Fruit fly (Drosophila melanogaster) whole organism, wandering third instar larva: ENCODE data around the gene vers.

ENCODE experiments used
- Abd-B ChIP-seq: fragments of >200 bp; optimal IDR thresholded peaks from 2 replicates; lab custom pipeline; 2017; ENCODE audit warnings: missing biosample characterization, missing genetic modification characterization
- CG32264 ChIP-seq: fragments of 200-800 bp; sonication (Bioruptor generic); optimal IDR thresholded peaks from 2 replicates; lab custom pipeline; 2016; ENCODE audit warnings: missing biosample characterization, missing genetic modification characterization
- CG9705 ChIP-seq: fragments of 200-800 bp; sonication (Bioruptor generic); optimal IDR thresholded peaks from 2 replicates; lab custom pipeline; 2018; ENCODE audit warnings: missing biosample characterization, mild to moderate bottlenecking, missing genetic modification characterization
- CrebA ChIP-seq: fragments of 200-800 bp; sonication (Bioruptor generic); optimal IDR thresholded peaks from 2 replicates; lab custom pipeline; 2016; ENCODE audit warnings: missing biosample characterization, mild to moderate bottlenecking, missing genetic modification characterization, borderline replicate concordance
- Dfd ChIP-seq: fragments of >200 bp; optimal IDR thresholded peaks from 2 replicates; lab custom pipeline; 2017; ENCODE audit warnings: missing biosample characterization, missing genetic modification characterization
- Dif ChIP-seq: fragments of 200-275, 200-300 bp; sonication (Bioruptor generic); optimal IDR thresholded peaks from 2 replicates; lab custom pipeline; 2018; ENCODE audit warnings: missing biosample characterization, missing genetic modification characterization; ENCODE audit not compliant: partially characterized antibody
- GATAd ChIP-seq: sonication (Bioruptor generic); optimal IDR thresholded peaks from 2 replicates; lab custom pipeline; 2016; ENCODE audit warnings: missing biosample characterization, missing genetic modification characterization
- HLH106 ChIP-seq: fragments of 200-800 bp; optimal IDR thresholded peaks from 3 replicates; lab custom pipeline; 2019; ENCODE audit warnings: missing biosample characterization, mild to moderate bottlenecking, missing genetic modification characterization, moderate library complexity
- Hnf4 ChIP-seq: fragments of 200-800 bp; sonication (Bioruptor generic); optimal IDR thresholded peaks from 2 replicates; lab custom pipeline; 2016; ENCODE audit warnings: missing biosample characterization, mild to moderate bottlenecking, missing genetic modification characterization
- Hr78 ChIP-seq: fragments of >200 bp; optimal IDR thresholded peaks from 2 replicates; lab custom pipeline; 2017; ENCODE audit warnings: missing biosample characterization, missing genetic modification characterization
- Hr83 ChIP-seq: fragments of 200-300 bp; sonication (Bioruptor generic); optimal IDR thresholded peaks from 2 replicates; lab custom pipeline; 2016; ENCODE audit warnings: missing biosample characterization, mild to moderate bottlenecking, missing genetic modification characterization, moderate library complexity; ENCODE audit not compliant: poor library complexity, severe bottlenecking
- Jra ChIP-seq: sonication (Bioruptor generic); optimal IDR thresholded peaks from 2 replicates; lab custom pipeline; 2016; ENCODE audit warnings: missing biosample characterization, missing genetic modification characterization
- Mio ChIP-seq: sonication (Bioruptor generic); optimal IDR thresholded peaks from 2 replicates; lab custom pipeline; 2016; ENCODE audit warnings: missing biosample characterization, missing genetic modification characterization
- Myc ChIP-seq: fragments of >200 bp; optimal IDR thresholded peaks from 2 replicates; lab custom pipeline; 2017
- N ChIP-seq: fragments of >200 bp; optimal IDR thresholded peaks from 2 replicates; lab custom pipeline; 2018; ENCODE audit warnings: missing biosample characterization, missing external identifiers, missing genetic modification characterization
- OdsH ChIP-seq: fragments of 200-800 bp; sonication (Bioruptor generic); optimal IDR thresholded peaks from 2 replicates; lab custom pipeline; 2016; ENCODE audit warnings: missing biosample characterization, mild to moderate bottlenecking, missing genetic modification characterization
- Rel ChIP-seq, 2 experiments: fragments of 200-800 bp; sonication (Bioruptor generic) in 1 of 2; optimal IDR thresholded peaks; 2 replicates in 1 of 2; 3 replicates in 1 of 2; lab custom pipeline; 2016 to 2019; ENCODE audit warnings: mild to moderate bottlenecking in 2 of 2, missing biosample characterization in 2 of 2, missing genetic modification characterization in 2 of 2, moderate library complexity in 1 of 2
- Sp1 ChIP-seq: fragments of 200-800 bp; sonication (Bioruptor generic); optimal IDR thresholded peaks from 3 replicates; lab custom pipeline; 2019; ENCODE audit warnings: missing biosample characterization, mild to moderate bottlenecking, missing genetic modification characterization, moderate library complexity
- Vsx2 ChIP-seq: fragments of 200-300, 225-300 bp; sonication (Bioruptor generic); optimal IDR thresholded peaks from 2 replicates; lab custom pipeline; 2018; ENCODE audit warnings: missing biosample characterization, missing genetic modification characterization; ENCODE audit not compliant: partially characterized antibody
- br ChIP-seq: fragments of 200-800 bp; sonication (Bioruptor generic); optimal IDR thresholded peaks from 2 replicates; lab custom pipeline; 2016; ENCODE audit warnings: missing biosample characterization, missing genetic modification characterization
- brk ChIP-seq: fragments of 200-800 bp; sonication (Bioruptor generic); optimal IDR thresholded peaks from 2 replicates; lab custom pipeline; 2016; ENCODE audit warnings: missing biosample characterization, mild to moderate bottlenecking, missing genetic modification characterization
- dl ChIP-seq, 2 experiments: fragments of 175-275, 200-275 bp in 1 of 2; fragments of 200-275 bp in 1 of 2; sonication (Bioruptor generic); optimal IDR thresholded peaks; lab custom pipeline; 2018; ENCODE audit warnings: mild to moderate bottlenecking in 2 of 2, missing biosample characterization in 2 of 2, missing genetic modification characterization in 2 of 2, moderate library complexity in 2 of 2; ENCODE audit not compliant: partially characterized antibody in 2 of 2, insufficient read depth in 1 of 2
- dmrt93B ChIP-seq: fragments of 200-800 bp; sonication (Bioruptor generic); optimal IDR thresholded peaks from 2 replicates; lab custom pipeline; 2018; ENCODE audit warnings: missing biosample characterization, mild to moderate bottlenecking, missing genetic modification characterization
- dsf ChIP-seq: sonication (Bioruptor generic); optimal IDR thresholded peaks from 2 replicates; lab custom pipeline; 2016; ENCODE audit warnings: missing biosample characterization, missing genetic modification characterization, borderline replicate concordance
- ey ChIP-seq: fragments of 200-800 bp; sonication (Bioruptor generic); optimal IDR thresholded peaks from 2 replicates; lab custom pipeline; 2016; ENCODE audit warnings: missing biosample characterization, missing genetic modification characterization
- foxo ChIP-seq, 2 experiments: fragments of 200-800 bp; sonication (Bioruptor generic); optimal IDR thresholded peaks; 2 replicates in 1 of 2; 3 replicates in 1 of 2; lab custom pipeline; 2016 to 2017; ENCODE audit warnings: missing biosample characterization in 2 of 2, missing genetic modification characterization in 2 of 2
- fru ChIP-seq: fragments of 200-800 bp; sonication (Bioruptor generic); optimal IDR thresholded peaks from 3 replicates; lab custom pipeline; 2016; ENCODE audit warnings: missing biosample characterization, mild to moderate bottlenecking, missing genetic modification characterization
- h ChIP-seq: fragments of 200-800 bp; sonication (Bioruptor generic); optimal IDR thresholded peaks from 3 replicates; lab custom pipeline; 2016; ENCODE audit warnings: missing biosample characterization, mild to moderate bottlenecking, missing genetic modification characterization
- jim ChIP-seq: fragments of 175-275, 200-325 bp; sonication (Bioruptor generic); optimal IDR thresholded peaks from 2 replicates; lab custom pipeline; 2016; ENCODE audit warnings: missing biosample characterization, mild to moderate bottlenecking, missing genetic modification characterization
- lola ChIP-seq: fragments of >200 bp; optimal IDR thresholded peaks from 2 replicates; lab custom pipeline; 2017; ENCODE audit warnings: missing biosample characterization, missing genetic modification characterization
- pan ChIP-seq: fragments of >200 bp; optimal IDR thresholded peaks from 2 replicates; lab custom pipeline; 2017
- psq ChIP-seq: fragments of 200-800 bp; sonication (Bioruptor generic); optimal IDR thresholded peaks from 3 replicates; lab custom pipeline; 2017; ENCODE audit warnings: missing biosample characterization, mild to moderate bottlenecking, missing genetic modification characterization, moderate library complexity
- rgr ChIP-seq: fragments of 200-800 bp; sonication (Bioruptor generic); optimal IDR thresholded peaks from 3 replicates; lab custom pipeline; 2016; ENCODE audit warnings: missing biosample characterization, mild to moderate bottlenecking, missing genetic modification characterization
- sage ChIP-seq: fragments of 200-800 bp; sonication (Bioruptor generic); optimal IDR thresholded peaks from 2 replicates; lab custom pipeline; 2016; ENCODE audit warnings: missing biosample characterization, mild to moderate bottlenecking, missing genetic modification characterization
- sv ChIP-seq: fragments of 200-800 bp; sonication (Bioruptor generic); optimal IDR thresholded peaks from 3 replicates; lab custom pipeline; 2016; ENCODE audit warnings: missing biosample characterization, missing genetic modification characterization
- tai ChIP-seq: sonication (Bioruptor generic); optimal IDR thresholded peaks from 2 replicates; lab custom pipeline; 2016; ENCODE audit warnings: missing biosample characterization, missing genetic modification characterization
- usp ChIP-seq: fragments of >200 bp; optimal IDR thresholded peaks from 2 replicates; lab custom pipeline; 2017; ENCODE audit warnings: missing biosample characterization, missing genetic modification characterization
- woc ChIP-seq: sonication (Bioruptor generic); optimal IDR thresholded peaks from 2 replicates; lab custom pipeline; 2016; ENCODE audit warnings: missing biosample characterization, mild to moderate bottlenecking, missing genetic modification characterization

Gene vers

DNA sequence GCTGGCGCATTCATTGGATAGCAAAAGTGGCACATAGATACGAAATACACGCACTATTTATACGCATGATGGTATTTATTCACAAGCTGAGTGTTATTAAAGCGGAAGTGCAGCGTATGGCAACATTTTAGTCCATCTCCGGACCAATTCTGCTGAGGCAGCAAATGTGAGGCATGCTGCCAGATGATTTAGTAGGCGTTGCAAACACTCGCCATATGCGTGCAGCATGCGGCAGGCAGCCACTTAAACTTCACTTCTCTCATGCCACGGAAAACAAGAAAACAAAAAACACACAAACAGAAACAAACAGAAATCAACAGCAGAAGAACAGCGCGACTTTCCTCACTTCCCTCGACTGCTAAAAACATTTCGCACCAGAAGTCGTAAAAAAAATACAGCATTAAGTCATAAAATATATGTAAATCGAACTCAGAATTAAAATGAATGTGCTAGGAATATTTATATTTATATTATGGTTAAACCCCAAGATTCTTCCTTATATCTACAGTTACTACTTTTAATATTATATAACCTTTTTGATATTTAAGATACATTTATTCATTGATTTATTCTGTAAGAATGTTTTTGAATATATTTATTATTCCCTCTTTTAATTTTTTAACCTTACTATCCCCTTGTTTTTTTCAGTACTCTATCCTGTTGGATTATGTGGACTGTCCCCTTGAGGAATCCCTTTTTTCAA, 16.4 kb upstream of the vers start:
- TF ChIP-seq Mio (no peak), Dif (no peak), sv (no peak), psq (GFP tag; lab: Kevin White, UChicago) (peak; percentile 54), OdsH (GFP tag; lab: Kevin White, UChicago) (peak; percentile 49), CG9705 (GFP tag; lab: Kevin White, UChicago) (no peak), Hr78 (GFP tag; lab: Kevin White, UChicago) (no peak), jim (GFP tag; lab: Kevin White, UChicago) (no peak), Dfd (GFP tag; lab: Kevin White, UChicago) (no peak), Jra (no peak), rgr (peak; percentile 2), usp (GFP tag; lab: Kevin White, UChicago) (no peak), sage (GFP tag; lab: Kevin White, UChicago) (no peak), pan (lab: Kevin White, UChicago) (no peak), fru (GFP tag; lab: Kevin White, UChicago) (peak; percentile 32), h (GFP tag; lab: Kevin White, UChicago) (peak; percentile 7), Vsx2 (GFP tag; lab: Kevin White, UChicago) (no peak), dsf (GFP tag; lab: Kevin White, UChicago) (no peak), Myc (lab: Kevin White, UChicago) (no peak), Hnf4 (GFP tag; lab: Kevin White, UChicago) (no peak), GATAd (GFP tag; lab: Kevin White, UChicago) (no peak), CG32264 (GFP tag; lab: Kevin White, UChicago) (no peak), Sp1 (peak; percentile 69), Rel (GFP tag; optimal IDR thresholded peaks at IDR 0.05; lab: Kevin White, UChicago) (no peak), Rel (tag; optimal IDR thresholded peaks at IDR 0.05; lab: Kevin White, UChicago) (no peak), CrebA (GFP tag; lab: Kevin White, UChicago) (no peak), Abd-B (GFP tag; lab: Kevin White, UChicago) (no peak), ey (GFP tag; lab: Kevin White, UChicago) (no peak), foxo (GFP tag; optimal IDR thresholded peaks at IDR 0.05; lab: Kevin White, UChicago) (peak in 1 of 2 experiments; percentile 62), dl (GFP tag; optimal IDR thresholded peaks at IDR 0.05; lab: Kevin White, UChicago; ENCODE audit: insufficient read depth in 1 of 2, partially characterized antibody in 2 of 2) (no peak), brk (peak; percentile 28), br (GFP tag; lab: Kevin White, UChicago) (no peak), woc (GFP tag; lab: Kevin White, UChicago) (no peak), dmrt93B (GFP tag; lab: Kevin White, UChicago) (no peak), lola (GFP tag; lab: Kevin White, UChicago) (no peak), Hr83 (GFP tag; lab: Kevin White, UChicago) (no peak), HLH106 (peak; percentile 58), N (no peak), tai (GFP tag; lab: Kevin White, UChicago) (no peak)

DNA sequence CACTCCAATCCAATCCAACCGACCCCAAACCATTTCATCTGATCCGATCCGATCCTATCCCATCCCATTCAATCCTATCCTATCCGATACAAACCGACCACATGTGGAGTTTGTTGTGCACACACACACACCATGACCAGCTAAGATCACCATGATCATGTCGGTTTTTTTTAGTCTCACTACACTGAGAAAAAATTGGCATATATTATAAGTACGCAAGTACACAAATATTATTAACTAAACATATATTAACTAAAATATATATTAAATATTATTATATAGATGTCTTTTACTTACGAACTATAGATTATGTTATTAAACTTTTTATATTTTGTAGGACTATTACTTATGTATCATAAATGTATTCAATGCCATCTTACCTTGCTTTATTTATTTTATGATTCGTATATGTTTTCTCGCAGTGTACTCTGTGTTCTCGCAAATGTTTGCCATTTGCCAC, 13.9 kb upstream of the vers start:
- TF ChIP-seq ey (GFP tag; lab: Kevin White, UChicago) (no peak), N (no peak), rgr (peak; percentile 42), foxo (GFP tag; optimal IDR thresholded peaks at IDR 0.05; lab: Kevin White, UChicago) (peak in 1 of 2 experiments; percentile 19), psq (GFP tag; lab: Kevin White, UChicago) (peak; percentile 46), dmrt93B (GFP tag; lab: Kevin White, UChicago) (peak; percentile 5), HLH106 (peak; percentile 63), Sp1 (peak; percentile 62), OdsH (GFP tag; lab: Kevin White, UChicago) (peak; percentile 37), dl (GFP tag; optimal IDR thresholded peaks at IDR 0.05; lab: Kevin White, UChicago; ENCODE audit: insufficient read depth in 1 of 2, partially characterized antibody in 2 of 2) (no peak), h (GFP tag; lab: Kevin White, UChicago) (peak; percentile 8)
